In genomic region chrV:17812127-17812526, ce11 we compare ENCODE assay signal across 4 worm cellular contexts.
TF ChIP-seq lines count a peak whose summit lies in the region.

No protein-coding gene starts in this region.

TF ChIP-seq in whole organism, L4 larva, 104 proteins besides CTCF, POLR2A, EP300 and RAD21:
- no peak for TF ChIP-seq ZK337.2 (GFP tag; IDR thresholded peaks at IDR 0.05; lab: Robert Waterston, UW)
- peak; percentile 57 for TF ChIP-seq egl-43 (GFP tag; IDR thresholded peaks at IDR 0.05; lab: Robert Waterston, UW)
- TF ChIP-seq saeg-2 (GFP tag; IDR thresholded peaks at IDR 0.05; lab: Robert Waterston, UW): 0 out of 2 replicates have a peak, but pooled peaks have one; percentile 49
- peak; percentile 94 for TF ChIP-seq set-16 (GFP tag; IDR thresholded peaks at IDR 0.05; lab: Robert Waterston, UW)
- TF ChIP-seq D1046.2 (GFP tag; IDR thresholded peaks at IDR 0.05; lab: Robert Waterston, UW): peak; percentile 50; the same call in 1 of the 2 replicates
- no peak for TF ChIP-seq nhr-10 (tag; optimal IDR thresholded peaks at IDR 0.05; lab: Kevin White, UChicago)

TF ChIP-seq in whole organism, early embryonic, 17 proteins besides CTCF, POLR2A, EP300 and RAD21:
- TF ChIP-seq hmbx-1 (tag; optimal IDR thresholded peaks at IDR 0.05; lab: Kevin White, UChicago): no peak
- TF ChIP-seq F13C5.2 (tag; optimal IDR thresholded peaks at IDR 0.05; lab: Kevin White, UChicago): no peak
- TF ChIP-seq scrt-1 (GFP tag; IDR thresholded peaks at IDR 0.05; lab: Robert Waterston, UW): no peak
- peak; percentile 31 for TF ChIP-seq aly-1 (tag; optimal IDR thresholded peaks at IDR 0.05; lab: Kevin White, UChicago)
- TF ChIP-seq hmg-4 (GFP tag; optimal IDR thresholded peaks at IDR 0.05; lab: Kevin White, UChicago): no peak
- TF ChIP-seq tbx-11 (GFP tag; IDR thresholded peaks at IDR 0.05; lab: Robert Waterston, UW): no peak

TF ChIP-seq in whole organism, late embryonic, 69 proteins besides CTCF, POLR2A, EP300 and RAD21:
- no peak for TF ChIP-seq ceh-24 (tag; optimal IDR thresholded peaks at IDR 0.05; lab: Kevin White, UChicago)
- no peak for TF ChIP-seq lim-6 (tag; optimal IDR thresholded peaks at IDR 0.05; lab: Kevin White, UChicago)
- TF ChIP-seq ref-2 (tag; optimal IDR thresholded peaks at IDR 0.05; lab: Kevin White, UChicago): peak; percentile 25
- no peak for TF ChIP-seq ahr-1 (tag; optimal IDR thresholded peaks at IDR 0.05; lab: Kevin White, UChicago)
- no peak for TF ChIP-seq ceh-22 (tag; optimal IDR thresholded peaks at IDR 0.05; lab: Kevin White, UChicago)
- TF ChIP-seq ceh-14 (tag; optimal IDR thresholded peaks at IDR 0.05; lab: Kevin White, UChicago): peak; percentile 2
- no peak for TF ChIP-seq npax-4 (tag; optimal IDR thresholded peaks at IDR 0.05; lab: Kevin White, UChicago)
- TF ChIP-seq T23F11.4 (GFP tag; optimal IDR thresholded peaks at IDR 0.05; lab: Kevin White, UChicago): no peak
- peak; percentile 59 for TF ChIP-seq hlh-6 (tag; optimal IDR thresholded peaks at IDR 0.05; lab: Kevin White, UChicago)

TF ChIP-seq in whole organism, young adult, 124 proteins besides CTCF, POLR2A, EP300 and RAD21:
- TF ChIP-seq zfh-2 (GFP tag; conservative IDR thresholded peaks at IDR 0.05; lab: Robert Waterston, UW): peak; percentile 94
- TF ChIP-seq nhr-120 (GFP tag; IDR thresholded peaks at IDR 0.05; lab: Robert Waterston, UW): 0 out of 2 replicates have a peak, but pooled peaks have one; percentile 27
- no peak for TF ChIP-seq nfya-2 (GFP tag; IDR thresholded peaks at IDR 0.05; lab: Robert Waterston, UW)
- TF ChIP-seq egrh-3 (GFP tag; IDR thresholded peaks at IDR 0.05; lab: Robert Waterston, UW): peak; percentile 82; the same call in 1 of the 2 replicates
- TF ChIP-seq F39B2.1 (GFP tag; IDR thresholded peaks at IDR 0.05; lab: Robert Waterston, UW): 0 out of 2 replicates have a peak, but pooled peaks have one; percentile 33
- no peak for TF ChIP-seq F10E7.11 (tag; optimal IDR thresholded peaks at IDR 0.05; lab: Kevin White, UChicago)
- 0 out of 2 replicates have a peak, but pooled peaks have one; percentile 43 for TF ChIP-seq madf-3 (GFP tag; IDR thresholded peaks at IDR 0.05; lab: Robert Waterston, UW)
- no peak for TF ChIP-seq snpc-4 (GFP tag; optimal IDR thresholded peaks at IDR 0.05; lab: Kevin White, UChicago)
- no peak for TF ChIP-seq snpc-4 (tag; optimal IDR thresholded peaks at IDR 0.05; lab: Kevin White, UChicago)
- 0 out of 2 replicates have a peak, but pooled peaks have one; percentile 11 for TF ChIP-seq dox-1 (GFP tag; IDR thresholded peaks at IDR 0.05; lab: Robert Waterston, UW)
- no peak for TF ChIP-seq F22D6.2 (tag; optimal IDR thresholded peaks at IDR 0.05; lab: Kevin White, UChicago)
- TF ChIP-seq hlh-12 (tag; optimal IDR thresholded peaks at IDR 0.05; lab: Kevin White, UChicago): no peak
- no peak for TF ChIP-seq lsl-1 (GFP tag; optimal IDR thresholded peaks at IDR 0.05; lab: Kevin White, UChicago)
